Worm (Caenorhabditis elegans): ENCODE data around the gene R102.10.
"Not testable (repeated sequence)": the region's sequence is repeated elsewhere in the genome, so short reads cannot be mapped to it uniquely, and the experiment has no call there.

Gene R102.10

DNA sequence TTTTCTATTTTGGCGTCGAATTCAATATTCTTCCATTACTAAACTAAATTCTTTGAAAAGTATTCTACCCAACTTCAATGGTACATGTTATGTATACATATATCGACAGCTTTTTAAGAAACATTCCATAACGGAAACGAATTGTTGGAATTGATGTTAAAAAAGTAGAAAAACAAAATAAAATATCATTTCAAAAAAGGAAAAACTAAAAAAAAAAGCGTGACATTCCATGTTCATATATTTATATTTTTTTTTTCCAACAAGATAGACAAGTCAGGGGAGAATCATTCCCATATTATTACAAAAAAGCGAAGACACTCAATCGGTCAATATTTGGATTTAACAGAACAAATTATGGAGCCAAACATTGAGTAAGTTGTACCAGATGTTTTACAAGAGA, at the start of gene R102.10:
Gene R102.10, plus strand, starts transcription at position 301 of the 400 bp plus-strand sequence.
- TF ChIP-seq die-1 (tag; optimal IDR thresholded peaks at IDR 0.05), result no peak
- no peak for TF ChIP-seq F10E7.11 (tag; optimal IDR thresholded peaks at IDR 0.05)
- no peak for TF ChIP-seq ccch-3 (GFP tag; optimal IDR thresholded peaks at IDR 0.05)
- TF ChIP-seq him-1 (tag; optimal IDR thresholded peaks at IDR 0.05), result no peak
- no peak for TF ChIP-seq nfya-1 (tag; optimal IDR thresholded peaks at IDR 0.05; ENCODE audit: borderline replicate concordance, insufficient read depth)
- TF ChIP-seq ceh-100 (GFP tag; IDR thresholded peaks at IDR 0.05), result no peak
- TF ChIP-seq Y53G8AR.9 (GFP tag; conservative IDR thresholded peaks at IDR 0.05), result no peak
- TF ChIP-seq attf-3 (GFP tag; conservative IDR thresholded peaks at IDR 0.05), result no peak

DNA sequence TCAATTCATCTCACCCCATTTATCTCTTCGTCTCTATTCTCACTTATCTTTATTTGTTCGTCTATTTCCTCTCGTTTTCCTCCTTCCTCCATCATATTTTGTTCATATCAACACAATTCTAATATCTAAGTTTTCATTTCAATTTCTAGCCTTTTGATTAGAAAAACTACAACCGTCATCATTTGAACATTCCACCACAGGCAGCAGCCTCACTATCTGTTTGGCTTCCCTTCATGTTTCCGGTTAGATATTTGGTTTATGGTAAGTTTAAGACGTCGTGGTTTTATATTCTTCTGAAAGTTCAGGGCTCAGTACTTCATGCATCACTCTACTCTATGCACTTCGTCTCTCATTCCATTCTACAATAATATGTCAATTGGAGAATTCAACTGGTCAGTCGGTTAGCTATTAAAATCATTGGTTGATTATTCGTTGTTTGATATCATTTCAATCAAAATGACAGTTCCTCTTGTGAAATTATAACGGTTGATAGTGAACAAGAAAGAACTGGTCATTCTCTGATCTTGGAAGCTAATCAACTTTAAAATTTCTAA, 48.4 kb upstream of the R102.10 start, which contains the start of gene K08C7.1:
Gene K08C7.1, plus strand, starts transcription at position 43 of the 554 bp plus-strand sequence.
- TF ChIP-seq atf-7 (tag; optimal IDR thresholded peaks at IDR 0.05), result peak; percentile 25
- no peak for TF ChIP-seq mxl-1 (tag; optimal IDR thresholded peaks at IDR 0.05)
- peak; percentile 78 for TF ChIP-seq nhr-80 (tag; optimal IDR thresholded peaks at IDR 0.05)

DNA sequence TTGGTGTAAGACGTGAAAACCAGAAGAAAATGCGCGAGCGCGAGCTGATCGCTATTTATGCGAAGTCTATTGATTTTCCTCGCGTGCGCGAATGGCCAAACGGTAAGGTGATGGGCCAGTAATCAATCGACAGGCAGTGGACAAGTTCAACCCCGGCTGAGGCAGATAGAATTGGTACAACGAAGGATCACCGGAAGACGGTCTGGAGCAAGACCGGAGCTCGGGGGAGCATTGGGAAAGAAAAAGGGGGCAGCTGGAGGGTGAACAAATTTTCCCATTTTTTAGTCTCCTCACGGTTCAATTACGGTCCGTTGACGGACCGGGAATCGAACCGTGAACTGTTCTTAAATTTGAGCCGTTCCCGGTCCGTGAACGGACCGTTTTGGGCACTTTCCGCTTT, 46.9 kb upstream of the R102.10 start:
- TF ChIP-seq Y79H2A.3 (GFP tag; conservative IDR thresholded peaks at IDR 0.05) (0 out of 2 replicates have a peak, but pooled peaks have one; percentile 49), rcor-1 (GFP tag; IDR thresholded peaks at IDR 0.05) (peak; percentile 77), egl-18 (GFP tag; IDR thresholded peaks at IDR 0.05) (peak; percentile 78), Y95B8A.8 (GFP tag; IDR thresholded peaks at IDR 0.05) (0 out of 2 replicates have a peak, but pooled peaks have one; percentile 28), cebp-2 (GFP tag; IDR thresholded peaks at IDR 0.05) (peak; percentile 76; the same call in 1 of the 2 replicates), attf-6 (GFP tag; IDR thresholded peaks at IDR 0.05) (peak; percentile 80), ceh-40 (GFP tag; IDR thresholded peaks at IDR 0.05) (peak; percentile 81), madf-6 (GFP tag; IDR thresholded peaks at IDR 0.05) (peak; percentile 79), ceh-100 (GFP tag; IDR thresholded peaks at IDR 0.05) (peak; percentile 41; the same call in 1 of the 2 replicates), pbrm-1 (GFP tag; IDR thresholded peaks at IDR 0.05) (peak; percentile 60; the same call in 1 of the 2 replicates), nfyb-1 (GFP tag; IDR thresholded peaks at IDR 0.05) (peak; percentile 72), C17E4.6 (GFP tag; IDR thresholded peaks at IDR 0.05) (0 out of 2 replicates have a peak, but pooled peaks have one; percentile 30), nhr-120 (GFP tag; IDR thresholded peaks at IDR 0.05) (peak; percentile 85; the same call in 1 of the 2 replicates), aptf-3 (GFP tag; IDR thresholded peaks at IDR 0.05) (peak; percentile 85), madf-3 (GFP tag; IDR thresholded peaks at IDR 0.05) (peak; percentile 86), egl-44 (GFP tag; IDR thresholded peaks at IDR 0.05) (peak; percentile 86), Y56A3A.18 (GFP tag; IDR thresholded peaks at IDR 0.05) (peak; percentile 90), dox-1 (GFP tag; IDR thresholded peaks at IDR 0.05) (peak; percentile 82), rpc-1 (tag; optimal IDR thresholded peaks at IDR 0.05) (peak; percentile 36), F37B4.10 (GFP tag; IDR thresholded peaks at IDR 0.05) (0 out of 2 replicates have a peak, but pooled peaks have one; percentile 28), attf-3 (GFP tag; conservative IDR thresholded peaks at IDR 0.05) (peak; percentile 37; the same call in 1 of the 2 replicates), D2030.7 (GFP tag; IDR thresholded peaks at IDR 0.05) (peak; percentile 82), ekl-4 (GFP tag; IDR thresholded peaks at IDR 0.05) (peak; percentile 70), madf-8 (GFP tag; conservative IDR thresholded peaks at IDR 0.05) (0 out of 2 replicates have a peak, but pooled peaks have one; percentile 6), B0019.2 (GFP tag; conservative IDR thresholded peaks at IDR 0.05) (0 out of 2 replicates have a peak, but pooled peaks have one; percentile 30), sea-2 (GFP tag; IDR thresholded peaks at IDR 0.05) (peak; percentile 83; the same call in 1 of the 2 replicates), lin-26 (GFP tag; IDR thresholded peaks at IDR 0.05) (peak; percentile 98), B0261.1 (tag; optimal IDR thresholded peaks at IDR 0.05) (peak; percentile 17), F39B2.1 (GFP tag; IDR thresholded peaks at IDR 0.05) (peak; percentile 82), ztf-25 (GFP tag; IDR thresholded peaks at IDR 0.05) (peak; percentile 78; the same call in 1 of the 2 replicates), ceh-58 (GFP tag; IDR thresholded peaks at IDR 0.05) (peak; percentile 92; the same call in 1 of the 2 replicates), mcd-1 (GFP tag; IDR thresholded peaks at IDR 0.05) (peak; percentile 64; the same call in 1 of the 2 replicates), hmg-20 (GFP tag; IDR thresholded peaks at IDR 0.05) (peak; percentile 73), F33H1.4 (GFP tag; IDR thresholded peaks at IDR 0.05) (peak; percentile 37; the same call in 1 of the 2 replicates), bed-1 (GFP tag; IDR thresholded peaks at IDR 0.05) (0 out of 2 replicates have a peak, but pooled peaks have one; percentile 84)
- TF ChIP-seq rpc-1 (optimal IDR thresholded peaks at IDR 0.05), result not testable (repeated sequence)
